4 worm cellular contexts compared by ENCODE assay signal in genomic region chrII:2288798-2289197, ce11.
TF ChIP-seq lines count a peak whose summit lies in the region.

Gene K09F6.10 (minus strand): TSS chrII:2288883.
Gene K09F6.13 (plus strand): TSS chrII:2289114.

TF ChIP-seq in whole organism, L1 larva, 84 proteins besides CTCF, POLR2A, EP300 and RAD21:
- TF ChIP-seq F16B12.6 (tag; optimal IDR thresholded peaks at IDR 0.05; lab: Kevin White, UChicago), result no peak
- no peak for TF ChIP-seq ces-1 (GFP tag; optimal IDR thresholded peaks at IDR 0.05; lab: Kevin White, UChicago)
- no peak for TF ChIP-seq pqm-1 (tag; optimal IDR thresholded peaks at IDR 0.05; lab: Kevin White, UChicago)
- TF ChIP-seq lin-14 (GFP tag; optimal IDR thresholded peaks at IDR 0.05; lab: Kevin White, UChicago), result peak; percentile 21
- TF ChIP-seq lin-13 (GFP tag; optimal IDR thresholded peaks at IDR 0.05; lab: Kevin White, UChicago), result no peak
- no peak for TF ChIP-seq nhr-76 (tag; optimal IDR thresholded peaks at IDR 0.05; lab: Kevin White, UChicago)
- no peak for TF ChIP-seq unc-86 (tag; optimal IDR thresholded peaks at IDR 0.05; lab: Kevin White, UChicago)
- TF ChIP-seq ets-5 (GFP tag; IDR thresholded peaks at IDR 0.05; lab: Robert Waterston, UW), result 0 out of 2 replicates have a peak, but pooled peaks have one; percentile 77
- peak; percentile 11; the same call in 1 of the 2 replicates for TF ChIP-seq isw-1 (GFP tag; IDR thresholded peaks at IDR 0.05; lab: Robert Waterston, UW)

TF ChIP-seq in whole organism, L2 larva, 48 proteins besides CTCF, POLR2A, EP300 and RAD21:
- TF ChIP-seq ztf-1 (GFP tag; conservative IDR thresholded peaks at IDR 0.05; lab: Robert Waterston, UW), result no peak
- TF ChIP-seq sma-9 (GFP tag; optimal IDR thresholded peaks at IDR 0.05; lab: Kevin White, UChicago), result peak; percentile 17
- TF ChIP-seq sma-9 (tag; optimal IDR thresholded peaks at IDR 0.05; lab: Kevin White, UChicago), result no peak
- no peak for TF ChIP-seq lin-39 (tag; optimal IDR thresholded peaks at IDR 0.05; lab: Kevin White, UChicago)
- TF ChIP-seq nhr-21 (tag; optimal IDR thresholded peaks at IDR 0.05; lab: Kevin White, UChicago), result no peak
- TF ChIP-seq sma-3 (GFP tag; optimal IDR thresholded peaks at IDR 0.05; lab: Kevin White, UChicago), result no peak
- peak; percentile 25 for TF ChIP-seq unc-55 (GFP tag; optimal IDR thresholded peaks at IDR 0.05; lab: Kevin White, UChicago)
- no peak for TF ChIP-seq alr-1 (tag; optimal IDR thresholded peaks at IDR 0.05; lab: Kevin White, UChicago)
- no peak for TF ChIP-seq aly-2 (tag; optimal IDR thresholded peaks at IDR 0.05; lab: Kevin White, UChicago)
- TF ChIP-seq ceh-16 (tag; optimal IDR thresholded peaks at IDR 0.05; lab: Kevin White, UChicago), result no peak
- no peak for TF ChIP-seq Y55F3AM.14 (GFP tag; optimal IDR thresholded peaks at IDR 0.05; lab: Kevin White, UChicago)

TF ChIP-seq in whole organism, L3 larva, 47 proteins besides CTCF, POLR2A, EP300 and RAD21:
- TF ChIP-seq eor-1 (tag; optimal IDR thresholded peaks at IDR 0.05; lab: Kevin White, UChicago), result no peak
- TF ChIP-seq lin-39 (tag; optimal IDR thresholded peaks at IDR 0.05; lab: Kevin White, UChicago), result peak; percentile 33

TF ChIP-seq in whole organism, young adult, 124 proteins besides CTCF, POLR2A, EP300 and RAD21:
- peak; percentile 80 for TF ChIP-seq cebp-1 (GFP tag; IDR thresholded peaks at IDR 0.05; lab: Robert Waterston, UW)
- peak; percentile 91 for TF ChIP-seq cebp-1 (tag; optimal IDR thresholded peaks at IDR 0.05; lab: Kevin White, UChicago)
- no peak for TF ChIP-seq egl-18 (GFP tag; IDR thresholded peaks at IDR 0.05; lab: Robert Waterston, UW)
